Fruit fly (Drosophila melanogaster) whole organism, embryonic: ENCODE results near the gene Pgant2.

Experiments
- Asciz ChIP-seq: fragments of 200-800 bp; sonication (Bioruptor generic); optimal IDR thresholded peaks from 2 replicates; lab custom pipeline; 2017; ENCODE audit warnings: missing biosample characterization, mild to moderate bottlenecking, missing genetic modification characterization, missing genetic modification reagents
- Awh ChIP-seq: fragments of 200-800 bp; sonication (Bioruptor generic); IDR thresholded peaks from 2 replicates; pipeline ENCODE4, ENCODE4 v1.3.6; 2022; ENCODE audit warnings: missing biosample characterization, missing genetic modification characterization
- BtbVII ChIP-seq: fragments of 200-800 bp; sonication (Bioruptor generic); optimal IDR thresholded peaks from 3 replicates; lab custom pipeline; 2017; ENCODE audit warnings: missing biosample characterization, mild to moderate bottlenecking, missing genetic modification characterization
- CG10147 ChIP-seq: fragments of 200-800 bp; sonication (Bioruptor generic); optimal IDR thresholded peaks from 2 replicates; lab custom pipeline; 2019; ENCODE audit warnings: missing biosample characterization, mild to moderate bottlenecking, missing genetic modification characterization, moderate library complexity
- CG12104 ChIP-seq: fragments of 200-800 bp; sonication (Bioruptor generic); optimal IDR thresholded peaks from 3 replicates; lab custom pipeline; 2016; ENCODE audit warnings: missing biosample characterization, missing genetic modification characterization
- CG12391 ChIP-seq: fragments of 200-800 bp; sonication (Bioruptor generic); optimal IDR thresholded peaks from 3 replicates; lab custom pipeline; 2018; ENCODE audit warnings: missing biosample characterization, mild to moderate bottlenecking, missing genetic modification characterization, moderate library complexity
- CG12744 ChIP-seq: fragments of 200-800 bp; sonication (Bioruptor generic); optimal IDR thresholded peaks from 2 replicates; lab custom pipeline; 2016; ENCODE audit warnings: missing biosample characterization, missing genetic modification characterization
- CG14050 ChIP-seq: fragments of 200-800 bp; sonication (Bioruptor generic); IDR thresholded peaks from 3 replicates; pipeline ENCODE4 v1.3.6; 2022; ENCODE audit warnings: missing biosample characterization, missing genetic modification characterization
- CG14860 ChIP-seq: fragments of 200-800 bp; sonication (Bioruptor generic); IDR thresholded peaks from 3 replicates; pipeline ENCODE4 v1.3.6; 2022; ENCODE audit warnings: missing biosample characterization, missing genetic modification characterization; ENCODE audit not compliant: partially characterized antibody
- CG1603 ChIP-seq: fragments of 200-800 bp; sonication (Bioruptor generic); optimal IDR thresholded peaks from 2 replicates; lab custom pipeline; 2019; ENCODE audit warnings: missing biosample characterization, mild to moderate bottlenecking, missing genetic modification characterization, moderate library complexity
- CG1792 ChIP-seq: fragments of 200-800 bp; sonication (Bioruptor generic); optimal IDR thresholded peaks from 2 replicates; lab custom pipeline; 2016; ENCODE audit warnings: missing biosample characterization, missing genetic modification characterization
- CG31388 ChIP-seq: fragments of 200-800 bp; sonication (Bioruptor generic); optimal IDR thresholded peaks from 2 replicates; lab custom pipeline; 2016; ENCODE audit warnings: missing biosample characterization, missing genetic modification characterization
- CG34224 ChIP-seq: fragments of 200-800 bp; sonication (Bioruptor generic); IDR thresholded peaks from 3 replicates; pipeline ENCODE4 v1.3.6; 2022; ENCODE audit warnings: missing biosample characterization, missing genetic modification characterization; ENCODE audit not compliant: partially characterized antibody
- CG4282 ChIP-seq: fragments of 200-800 bp; sonication (Bioruptor generic); optimal IDR thresholded peaks from 2 replicates; lab custom pipeline; 2016; ENCODE audit warnings: missing biosample characterization, missing genetic modification characterization
- CG6175 ChIP-seq: fragments of 200-800 bp; sonication (Bioruptor generic); IDR thresholded peaks from 3 replicates; pipeline ENCODE4 v1.3.6; 2022; ENCODE audit warnings: missing biosample characterization, missing genetic modification characterization
- CG6765 ChIP-seq: fragments of 200-800 bp; sonication (Bioruptor generic); optimal IDR thresholded peaks from 3 replicates; lab custom pipeline; 2017; ENCODE audit warnings: missing biosample characterization, mild to moderate bottlenecking, missing genetic modification characterization
- CG8089 ChIP-seq: fragments of 200-800 bp; sonication (Bioruptor generic); optimal IDR thresholded peaks from 3 replicates; lab custom pipeline; 2016; ENCODE audit warnings: missing biosample characterization, missing genetic modification characterization
- CG8281 ChIP-seq: fragments of 200-800 bp; sonication (Bioruptor generic); optimal IDR thresholded peaks from 2 replicates; lab custom pipeline; 2018; ENCODE audit warnings: missing biosample characterization, mild to moderate bottlenecking, missing genetic modification characterization, moderate library complexity
- CG8765 ChIP-seq: fragments of 200-800 bp; sonication (Bioruptor generic); IDR thresholded peaks from 2 replicates; pipeline ENCODE4 v1.3.6; 2022; ENCODE audit warnings: missing biosample characterization, missing genetic modification characterization
- CG9817 ChIP-seq: fragments of 200-800 bp; sonication (Bioruptor generic); optimal IDR thresholded peaks from 2 replicates; lab custom pipeline; 2018; ENCODE audit warnings: missing biosample characterization, mild to moderate bottlenecking, missing genetic modification characterization, moderate library complexity
- Camta ChIP-seq: fragments of 200-800 bp; sonication (Bioruptor generic); optimal IDR thresholded peaks from 2 replicates; lab custom pipeline; 2016; ENCODE audit warnings: missing biosample characterization, missing genetic modification characterization
- D19A ChIP-seq: fragments of 200-800 bp; optimal IDR thresholded peaks from 3 replicates; lab custom pipeline; 2019; ENCODE audit warnings: missing biosample characterization, mild to moderate bottlenecking, missing genetic modification characterization, moderate library complexity
- Dp ChIP-seq: fragments of 200-800 bp; sonication (Bioruptor generic); optimal IDR thresholded peaks from 2 replicates; lab custom pipeline; 2018; ENCODE audit warnings: missing biosample characterization, mild to moderate bottlenecking, missing genetic modification characterization, moderate library complexity
- E2f2 ChIP-seq: fragments of 200-800 bp; sonication (Bioruptor generic); IDR thresholded peaks from 2 replicates; pipeline ENCODE4 v1.3.6; 2022; ENCODE audit warnings: missing biosample characterization, missing genetic modification characterization
- Elba2 ChIP-seq: fragments of 200-800 bp; sonication (Bioruptor generic); optimal IDR thresholded peaks from 3 replicates; lab custom pipeline; 2016; ENCODE audit warnings: missing biosample characterization, missing genetic modification characterization
- H2.0 ChIP-seq: fragments of 200-800 bp; sonication (Bioruptor generic); IDR thresholded peaks from 2 replicates; pipeline ENCODE4 v1.3.6; 2022; ENCODE audit warnings: missing biosample characterization, missing genetic modification characterization
- Hr3 ChIP-seq: fragments of 200-800 bp; sonication (Bioruptor generic); optimal IDR thresholded peaks from 3 replicates; lab custom pipeline; 2016; ENCODE audit warnings: missing biosample characterization, missing genetic modification characterization
- NC2α ChIP-seq: fragments of 200-800 bp; sonication (Bioruptor generic); optimal IDR thresholded peaks from 2 replicates; lab custom pipeline; 2016; ENCODE audit warnings: missing biosample characterization, missing genetic modification characterization
- NK7.1 ChIP-seq: fragments of 200-800 bp; sonication (Bioruptor generic); optimal IDR thresholded peaks from 3 replicates; lab custom pipeline; 2016; ENCODE audit warnings: missing biosample characterization, missing genetic modification characterization
- NfI ChIP-seq: fragments of 200-800 bp; sonication (Bioruptor generic); optimal IDR thresholded peaks from 3 replicates; lab custom pipeline; 2018; ENCODE audit warnings: missing biosample characterization, mild to moderate bottlenecking, missing genetic modification characterization, moderate library complexity
- Oli ChIP-seq: fragments of 200-800 bp; sonication (Bioruptor generic); optimal IDR thresholded peaks from 2 replicates; lab custom pipeline; 2018; ENCODE audit warnings: missing biosample characterization, mild to moderate bottlenecking, missing genetic modification characterization, moderate library complexity
- Rfx ChIP-seq: fragments of 200-800 bp; sonication (Bioruptor generic); IDR thresholded peaks from 2 replicates; pipeline ENCODE4 v1.3.6; 2022; ENCODE audit warnings: missing biosample characterization, missing genetic modification characterization
- Trl ChIP-seq, 3 experiments: fragments of >200 bp in 2 of 3; fragments of 200-800 bp in 1 of 3; sonication (Bioruptor generic) in 1 of 3; optimal IDR thresholded peaks; 2 replicates in 1 of 3; 3 replicates in 2 of 3; lab custom pipeline; 2016 to 2017; ENCODE audit warnings: missing biosample characterization in 1 of 3, missing genetic modification characterization in 1 of 3
- ac ChIP-seq: fragments of 200-800 bp; sonication (Bioruptor generic); optimal IDR thresholded peaks from 3 replicates; lab custom pipeline; 2017; ENCODE audit warnings: missing biosample characterization, mild to moderate bottlenecking, missing genetic modification characterization
- cad ChIP-seq: fragments of >200 bp; optimal IDR thresholded peaks from 2 replicates; lab custom pipeline; 2017; ENCODE audit warnings: missing biosample characterization, missing genetic modification characterization
- cas ChIP-seq: fragments of 200-800 bp; sonication (Bioruptor generic); IDR thresholded peaks from 2 replicates; pipeline ENCODE4 v1.3.6; 2022; ENCODE audit warnings: missing biosample characterization, missing genetic modification characterization
- caup ChIP-seq: fragments of 200-800 bp; sonication (Bioruptor generic); optimal IDR thresholded peaks from 3 replicates; lab custom pipeline; 2017; ENCODE audit warnings: missing biosample characterization, mild to moderate bottlenecking, missing genetic modification characterization, moderate library complexity; ENCODE audit not compliant: severe bottlenecking
- danr ChIP-seq: fragments of 200-800 bp; sonication (Bioruptor generic); IDR thresholded peaks from 2 replicates; pipeline ENCODE4 v1.3.6; 2022; ENCODE audit warnings: missing biosample characterization, missing genetic modification characterization
- gce ChIP-seq: fragments of 200-800 bp; sonication (Bioruptor generic); IDR thresholded peaks from 3 replicates; pipeline ENCODE4 v1.3.6; 2022; ENCODE audit warnings: missing biosample characterization, missing genetic modification characterization
- hbn ChIP-seq: fragments of 200-800 bp; sonication (Bioruptor generic); IDR thresholded peaks from 2 replicates; pipeline ENCODE4 v1.3.6; 2022; ENCODE audit warnings: missing biosample characterization, missing genetic modification characterization; ENCODE audit not compliant: partially characterized antibody
- kay ChIP-seq: fragments of 200-800 bp; sonication (Bioruptor generic); optimal IDR thresholded peaks from 2 replicates; lab custom pipeline; 2016; ENCODE audit warnings: missing biosample characterization, missing genetic modification characterization
- knrl ChIP-seq: fragments of 200-800 bp; sonication (Bioruptor generic); IDR thresholded peaks from 3 replicates; pipeline ENCODE4 v1.3.6; 2022; ENCODE audit warnings: missing biosample characterization, missing genetic modification characterization; ENCODE audit not compliant: partially characterized antibody
- lmd ChIP-seq: fragments of 200-800 bp; sonication (Bioruptor generic); IDR thresholded peaks from 2 replicates; pipeline ENCODE4 v1.3.6; 2022; ENCODE audit warnings: missing biosample characterization, missing genetic modification characterization
- nau ChIP-seq: fragments of 200-800 bp; sonication (Bioruptor generic); optimal IDR thresholded peaks from 3 replicates; lab custom pipeline; 2017; ENCODE audit warnings: missing biosample characterization, mild to moderate bottlenecking, missing genetic modification characterization, missing genetic modification reagents
- nerfin-1 ChIP-seq: fragments of 200-800 bp; sonication (Bioruptor generic); optimal IDR thresholded peaks from 3 replicates; lab custom pipeline; 2019; ENCODE audit warnings: missing biosample characterization, mild to moderate bottlenecking, missing genetic modification characterization, moderate library complexity
- row ChIP-seq: fragments of 200-800 bp; sonication (Bioruptor generic); IDR thresholded peaks from 3 replicates; pipeline ENCODE4 v1.3.6; 2022; ENCODE audit warnings: missing biosample characterization, missing genetic modification characterization
- sob ChIP-seq: fragments of 200-800 bp; sonication (Bioruptor generic); IDR thresholded peaks from 2 replicates; pipeline ENCODE4 v1.3.6; 2022; ENCODE audit warnings: missing biosample characterization, missing genetic modification characterization
- tio ChIP-seq: fragments of 200-800 bp; sonication (Bioruptor generic); optimal IDR thresholded peaks from 2 replicates; lab custom pipeline; 2017; ENCODE audit warnings: missing biosample characterization, missing genetic modification characterization, inconsistent platforms
- toy ChIP-seq: fragments of 200-800 bp; sonication (Bioruptor generic); IDR thresholded peaks from 2 replicates; pipeline ENCODE4 v1.3.6; 2022; ENCODE audit warnings: missing biosample characterization, missing genetic modification characterization
- trh ChIP-seq: fragments of 200-800 bp; sonication (Bioruptor generic); optimal IDR thresholded peaks from 2 replicates; lab custom pipeline; 2016; ENCODE audit warnings: missing biosample characterization, missing genetic modification characterization
- zen ChIP-seq: fragments of 200-800 bp; sonication (Bioruptor generic); optimal IDR thresholded peaks from 3 replicates; lab custom pipeline; 2018; ENCODE audit warnings: missing biosample characterization, mild to moderate bottlenecking, missing genetic modification characterization, moderate library complexity

The Pgant2 gene

DNA sequence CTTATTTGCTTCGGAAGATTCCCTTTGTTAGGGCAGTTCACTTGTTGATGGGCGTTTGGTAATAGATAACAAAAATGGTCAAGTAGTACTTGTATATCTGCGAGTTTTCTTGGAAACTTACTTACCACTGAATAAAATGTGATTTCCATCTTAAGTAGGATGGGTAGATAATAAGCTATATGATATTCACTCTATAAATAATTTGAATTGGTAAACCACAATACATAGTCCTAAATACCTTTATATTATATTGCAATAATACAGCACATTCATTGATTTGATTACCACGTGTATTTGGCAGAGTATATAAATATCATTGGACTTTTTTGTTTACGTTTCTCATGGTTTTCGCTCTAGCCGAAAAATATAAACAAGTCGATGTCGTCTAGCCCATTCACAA is 49.4 kb upstream of the Pgant2 start (continued):
- no peak for TF ChIP-seq Dp (GFP tag; lab: Kevin White, UChicago)
- no peak for TF ChIP-seq Awh (GFP tag; lab: Robert Waterston, UW)
- TF ChIP-seq CG4282 (GFP tag; lab: Kevin White, UChicago): no peak
- peak; percentile 74 for TF ChIP-seq CG12391
- TF ChIP-seq CG14860 (GFP tag; lab: Robert Waterston, UW): no peak
- TF ChIP-seq BtbVII (GFP tag; lab: Kevin White, UChicago): peak; percentile 62
- peak; percentile 29 for TF ChIP-seq NK7.1 (GFP tag; lab: Kevin White, UChicago)
- no peak for TF ChIP-seq CG1792 (GFP tag; lab: Kevin White, UChicago)
- peak; percentile 51; the same call in 1 of the 2 replicates for TF ChIP-seq sob
- peak; percentile 56; the same call in 1 of the 2 replicates for TF ChIP-seq danr (GFP tag; lab: Robert Waterston, UW)
- TF ChIP-seq Rfx (GFP tag; lab: Robert Waterston, UW): peak; percentile 66
- TF ChIP-seq E2f2 (GFP tag; lab: Robert Waterston, UW): peak; percentile 31; the same call in 1 of the 2 replicates
- no peak for TF ChIP-seq CG6175 (GFP tag; lab: Robert Waterston, UW)
- TF ChIP-seq Hr3 (GFP tag; lab: Kevin White, UChicago): peak; percentile 49
- TF ChIP-seq NfI: peak; percentile 74
- TF ChIP-seq CG1603 (tag; lab: Kevin White, UChicago): peak; percentile 51
- TF ChIP-seq Trl (optimal IDR thresholded peaks at IDR 0.05; lab: Kevin White, UChicago): no peak
- peak; percentile 37 for TF ChIP-seq Trl (GFP tag; optimal IDR thresholded peaks at IDR 0.05; lab: Kevin White, UChicago)
- peak; percentile 65 for TF ChIP-seq Oli (tag; lab: Kevin White, UChicago)
- no peak; the same call in 1 of the 2 replicates for TF ChIP-seq H2.0 (GFP tag; lab: Robert Waterston, UW)
- TF ChIP-seq CG10147 (GFP tag; lab: Kevin White, UChicago): peak; percentile 68
- peak; percentile 12 for TF ChIP-seq tio (GFP tag; lab: Kevin White, UChicago)
- TF ChIP-seq lmd: peak; percentile 76
- no peak for TF ChIP-seq CG8281 (tag; lab: Kevin White, UChicago)
- peak; percentile 26 for TF ChIP-seq CG12744 (GFP tag; lab: Kevin White, UChicago)
- peak; percentile 65 for TF ChIP-seq CG6765 (GFP tag; lab: Kevin White, UChicago)
- TF ChIP-seq ac: no peak
- TF ChIP-seq caup (GFP tag; lab: Kevin White, UChicago): peak; percentile 46
- peak; percentile 62 for TF ChIP-seq CG12104
- TF ChIP-seq D19A (tag; lab: Kevin White, UChicago): peak; percentile 94
- no peak for TF ChIP-seq hbn (GFP tag; lab: Robert Waterston, UW)
- TF ChIP-seq CG9817: peak; percentile 72
- no peak for TF ChIP-seq nerfin-1 (tag; lab: Kevin White, UChicago)
- no peak for TF ChIP-seq NC2α
- TF ChIP-seq row (GFP tag; lab: Robert Waterston, UW): peak; percentile 82
- TF ChIP-seq Elba2: no peak
- TF ChIP-seq cad (GFP tag; lab: Kevin White, UChicago): no peak
- peak; percentile 50 for TF ChIP-seq nau (GFP tag; lab: Kevin White, UChicago)
- no peak for TF ChIP-seq gce (GFP tag; lab: Robert Waterston, UW)
- no peak for TF ChIP-seq CG34224 (GFP tag; lab: Robert Waterston, UW)
- TF ChIP-seq CG31388: no peak
- peak; percentile 11 for TF ChIP-seq kay (GFP tag; lab: Kevin White, UChicago)
- TF ChIP-seq Camta (GFP tag; lab: Kevin White, UChicago): peak; percentile 20
- peak; percentile 57 for TF ChIP-seq Asciz (GFP tag; lab: Kevin White, UChicago)
- TF ChIP-seq zen (tag; lab: Kevin White, UChicago): no peak
- no peak for TF ChIP-seq trh
- TF ChIP-seq CG8765 (GFP tag; lab: Robert Waterston, UW): no peak
- no peak; the same call in 2 of the 3 replicates for TF ChIP-seq CG14050
- no peak for TF ChIP-seq toy (GFP tag; lab: Robert Waterston, UW)
- TF ChIP-seq knrl (GFP tag; lab: Robert Waterston, UW): no peak
- TF ChIP-seq CG8089 (GFP tag; lab: Kevin White, UChicago): no peak
- no peak for TF ChIP-seq cas (GFP tag; lab: Robert Waterston, UW)
